Worm (Caenorhabditis elegans) whole organism, early embryonic: ENCODE results near the gene fbxc-21.

ENCODE experiments used
- ama-1 ChIP-seq: fragments of 150-350 bp; optimal IDR thresholded peaks from 2 replicates; lab custom pipeline; 2014
- ets-7 ChIP-seq: sonication (generic microtip); optimal IDR thresholded peaks from 2 replicates; lab custom pipeline; 2016; ENCODE audit warnings: missing genotype, missing genetic modification characterization, missing compliant biosample characterization
- hmbx-1 ChIP-seq: sonication (generic microtip); optimal IDR thresholded peaks from 2 replicates; lab custom pipeline; 2016; ENCODE audit warnings: mild to moderate bottlenecking, missing genetic modification characterization, missing compliant biosample characterization
- hmg-4 ChIP-seq: fragments of 200-800 bp; sonication (Bioruptor generic); optimal IDR thresholded peaks from 2 replicates; lab custom pipeline; 2018; ENCODE audit warnings: mild to moderate bottlenecking, missing genetic modification characterization, missing compliant biosample characterization
- sea-1 ChIP-seq: fragments of 200-800 bp; sonication (Bioruptor generic); conservative IDR thresholded peaks from 2 replicates; pipeline ENCODE4 v1.3.6; 2022; ENCODE audit warnings: missing genetic modification characterization, missing compliant biosample characterization
- tbx-11 ChIP-seq: fragments of 200-800 bp; sonication (Bioruptor generic); IDR thresholded peaks from 2 replicates; pipeline ENCODE4 v1.3.6; 2022; ENCODE audit warnings: missing genetic modification characterization, missing compliant biosample characterization

- TF ChIP-seq hmg-4 (GFP tag; lab: Kevin White, UChicago) (no peak), ama-1 (lab: Kevin White, UChicago) (no peak), hmbx-1 (tag; lab: Kevin White, UChicago) (no peak), sea-1 (GFP tag; lab: Robert Waterston, UW) (no peak), tbx-11 (GFP tag; lab: Robert Waterston, UW) (no peak), ets-7 (tag; lab: Kevin White, UChicago) (no peak)
Measured at ce11 chrII:1666025-1666424, 26.7 kb downstream of the fbxc-21 start, which contains the start of gene srlf-29.
